Fruit fly (Drosophila melanogaster) whole organism, adult: ENCODE measurements around the gene CG4452.

Experiments
- CG1620 ChIP-seq: fragments of 200-800 bp; sonication (Bioruptor generic); optimal IDR thresholded peaks from 2 replicates; lab custom pipeline; 2016; ENCODE audit warnings: missing biosample characterization, missing genetic modification characterization
- CG33017 ChIP-seq: fragments of 200-800 bp; sonication (Bioruptor generic); optimal IDR thresholded peaks from 2 replicates; lab custom pipeline; 2018; ENCODE audit warnings: missing biosample characterization, mild to moderate bottlenecking, missing genetic modification characterization, moderate library complexity
- CG7045 ChIP-seq: fragments of 200-800 bp; sonication (Bioruptor generic); optimal IDR thresholded peaks from 2 replicates; lab custom pipeline; 2017; ENCODE audit warnings: missing biosample characterization, mild to moderate bottlenecking, missing genetic modification characterization
- Crg-1 ChIP-seq: fragments of 200-800 bp; sonication (Bioruptor generic); optimal IDR thresholded peaks from 2 replicates; lab custom pipeline; 2016; ENCODE audit warnings: missing biosample characterization, missing genetic modification characterization
- Hr96 ChIP-seq: fragments of 200-800 bp; sonication (Bioruptor generic); optimal IDR thresholded peaks from 2 replicates; lab custom pipeline; 2016; ENCODE audit warnings: missing biosample characterization, missing genetic modification characterization
- Mnt ChIP-seq: fragments of 200-800 bp; sonication (Bioruptor generic); optimal IDR thresholded peaks from 2 replicates; lab custom pipeline; 2016; ENCODE audit warnings: missing biosample characterization, mild to moderate bottlenecking, missing genetic modification characterization
- bab1 ChIP-seq: fragments of 200-800 bp; sonication (Bioruptor generic); optimal IDR thresholded peaks from 3 replicates; lab custom pipeline; 2019; ENCODE audit warnings: missing biosample characterization, mild to moderate bottlenecking, missing genetic modification characterization, moderate library complexity
- kay ChIP-seq: fragments of 200-800 bp; sonication (Bioruptor generic); peaks from one replicate; lab custom pipeline; 2016; ENCODE audit warnings: missing biosample characterization, missing genetic modification characterization, borderline replicate concordance
- pad ChIP-seq: fragments of 200-800 bp; sonication (Bioruptor generic); optimal IDR thresholded peaks from 3 replicates; lab custom pipeline; 2017; ENCODE audit warnings: missing biosample characterization, missing genetic modification characterization, mild to moderate bottlenecking, moderate library complexity, missing genetic modification reagents
- toe ChIP-seq: fragments of 200-800 bp; sonication (Bioruptor generic); optimal IDR thresholded peaks from 2 replicates; lab custom pipeline; 2016; ENCODE audit warnings: missing biosample characterization, missing genetic modification characterization

DNA sequence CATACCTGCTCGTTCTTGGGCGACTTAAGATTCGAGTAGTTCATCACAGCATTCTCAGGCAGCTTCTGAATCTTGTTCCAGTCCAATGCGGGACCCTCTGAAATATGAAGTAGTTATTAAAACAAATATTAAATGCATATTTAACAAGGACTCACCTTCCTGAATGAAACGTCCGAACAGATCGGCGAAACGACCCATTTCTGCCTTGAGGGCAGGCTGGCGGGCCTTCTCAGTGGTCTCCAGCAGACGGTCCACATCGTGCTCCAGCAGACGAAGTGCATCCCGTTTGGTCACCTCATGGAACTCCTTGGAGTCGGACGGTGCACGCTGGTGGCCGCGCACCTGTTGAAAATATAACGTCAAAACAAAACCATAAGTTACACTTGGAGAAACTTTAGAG is 13.4 kb upstream of the CG4452 start, which contains the start of gene CG32040:
- no peak for TF ChIP-seq pad (GFP tag; lab: Kevin White, UChicago)
- no peak for TF ChIP-seq toe (GFP tag; lab: Kevin White, UChicago)
- TF ChIP-seq Hr96, result no peak
- TF ChIP-seq Mnt (GFP tag; lab: Kevin White, UChicago), result no peak
- TF ChIP-seq kay, result no peak
- TF ChIP-seq CG7045 (GFP tag; lab: Kevin White, UChicago), result no peak
- TF ChIP-seq CG1620 (GFP tag; lab: Kevin White, UChicago), result no peak
- TF ChIP-seq bab1 (GFP tag; lab: Kevin White, UChicago), result no peak
- TF ChIP-seq CG33017 (tag; lab: Kevin White, UChicago), result no peak
- no peak for TF ChIP-seq Crg-1 (GFP tag; lab: Kevin White, UChicago)
